Worm (Caenorhabditis elegans) whole organism, young adult: ENCODE results near the gene F53B1.9.

ENCODE experiments used
- chd-7 ChIP-seq: sonication (generic microtip); optimal IDR thresholded peaks from 2 replicates; lab custom pipeline; 2016; ENCODE audit warnings: mild to moderate bottlenecking, missing genetic modification characterization, moderate library complexity, missing compliant biosample characterization

The F53B1.9 gene

ce11 chrX:2084019-2084418, 47.6 kb downstream of the F53B1.9 start, which contains the start of gene F49H12.3 (continued):
- TF ChIP-seq chd-7 (tag; lab: Kevin White, UChicago), result no peak
